Worm (Caenorhabditis elegans) whole organism, late embryonic: ENCODE measurements around the gene F13E6.1.

Experiments
- C38D4.7 ChIP-seq: fragments of 200-800 bp; sonication (Bioruptor generic); optimal IDR thresholded peaks from 2 replicates; lab custom pipeline; 2018; ENCODE audit warnings: mild to moderate bottlenecking, missing genetic modification characterization, moderate library complexity, missing compliant biosample characterization
- ama-1 ChIP-seq: fragments of 150-350 bp; optimal IDR thresholded peaks from 2 replicates; lab custom pipeline; 2014
- ceh-18 ChIP-seq: sonication (generic microtip); optimal IDR thresholded peaks from 2 replicates; lab custom pipeline; 2016; ENCODE audit warnings: missing genetic modification characterization, missing compliant biosample characterization
- ceh-34 ChIP-seq: sonication (generic microtip); optimal IDR thresholded peaks from 2 replicates; lab custom pipeline; 2016; ENCODE audit warnings: mild to moderate bottlenecking, missing genetic modification characterization, missing compliant biosample characterization
- ets-4 ChIP-seq: sonication (generic microtip); optimal IDR thresholded peaks from 2 replicates; lab custom pipeline; 2016; ENCODE audit warnings: missing genetic modification characterization, missing compliant biosample characterization
- fkh-10 ChIP-seq: fragments of 150-350 bp; optimal IDR thresholded peaks from 2 replicates; lab custom pipeline; 2014; ENCODE audit warnings: missing biosample characterization, missing genetic modification reagents, missing genetic modification characterization
- madf-2 ChIP-seq: sonication (generic microtip); optimal IDR thresholded peaks from 2 replicates; lab custom pipeline; 2017; ENCODE audit warnings: missing genetic modification characterization, missing compliant biosample characterization
- nfya-1 ChIP-seq: sonication (generic microtip); optimal IDR thresholded peaks from 2 replicates; lab custom pipeline; 2017; ENCODE audit warnings: missing genetic modification characterization, mild to moderate bottlenecking, missing compliant biosample characterization, antibody characterized with exemption, moderate library complexity
- pag-3 ChIP-seq: sonication (generic microtip); optimal IDR thresholded peaks from 2 replicates; lab custom pipeline; 2016; ENCODE audit warnings: missing compliant biosample characterization, missing genetic modification characterization, borderline replicate concordance
- pha-2 ChIP-seq: sonication (generic microtip); optimal IDR thresholded peaks from 2 replicates; lab custom pipeline; 2017; ENCODE audit warnings: mild to moderate bottlenecking, missing genetic modification characterization, missing compliant biosample characterization
- pqm-1 ChIP-seq: sonication (generic microtip); optimal IDR thresholded peaks from 2 replicates; lab custom pipeline; 2016; ENCODE audit warnings: missing genetic modification characterization, missing compliant biosample characterization
- sox-2 ChIP-seq: fragments of 200-800 bp; sonication (Bioruptor generic); IDR thresholded peaks from 2 replicates; pipeline ENCODE4 v1.3.6; 2022; ENCODE audit warnings: missing genetic modification reagents, missing genetic modification characterization, missing compliant biosample characterization
- unc-55 ChIP-seq: sonication (generic microtip); optimal IDR thresholded peaks from 2 replicates; lab custom pipeline; 2017; ENCODE audit warnings: missing biosample characterization, missing genetic modification reagents, missing genetic modification characterization

ce11 chrX:10629117-10629516 lies 47.8 kb downstream of the F13E6.1 start:
- TF ChIP-seq fkh-10 (GFP tag; lab: Kevin White, UChicago) (no peak), sox-2 (GFP tag; lab: Robert Waterston, UW) (no peak), pag-3 (tag; lab: Kevin White, UChicago) (no peak), ceh-34 (tag; lab: Kevin White, UChicago) (no peak), pha-2 (tag; lab: Kevin White, UChicago) (no peak), nfya-1 (no peak), pqm-1 (tag; lab: Kevin White, UChicago) (no peak), unc-55 (GFP tag; lab: Kevin White, UChicago) (peak; percentile 60), ama-1 (lab: Kevin White, UChicago) (no peak), C38D4.7 (no peak), madf-2 (tag; lab: Kevin White, UChicago) (no peak), ceh-18 (no peak), ets-4 (no peak)
